Fruit fly (Drosophila melanogaster) Kc167 (cell line): ENCODE measurements around the gene Rcd2.

ENCODE experiments used
- Myc ChIP-seq: fragments of >200 bp; optimal IDR thresholded peaks from 2 replicates; lab custom pipeline; 2017; ENCODE audit warnings: missing external identifiers
- Sin3A ChIP-seq: fragments of >200 bp; optimal IDR thresholded peaks from 2 replicates; lab custom pipeline; 2018; ENCODE audit warnings: missing external identifiers
- h ChIP-seq: fragments of >200 bp; optimal IDR thresholded peaks from 3 replicates; lab custom pipeline; 2018; ENCODE audit warnings: missing external identifiers
- insv ChIP-seq: fragments of >200 bp; optimal IDR thresholded peaks from 3 replicates; lab custom pipeline; 2018; ENCODE audit warnings: missing external identifiers
- psq ChIP-seq: fragments of >200 bp; optimal IDR thresholded peaks from 2 replicates; lab custom pipeline; 2017; ENCODE audit warnings: missing external identifiers
- ttk ChIP-seq: sonication (Bioruptor generic); optimal IDR thresholded peaks from 2 replicates; lab custom pipeline; 2017; ENCODE audit warnings: missing external identifiers

The Rcd2 gene

dm6 chr3L:20551862-20552261 lies 11.6 kb upstream of the Rcd2 start:
- TF ChIP-seq Sin3A = no peak
- no peak for TF ChIP-seq h (lab: Kevin White, UChicago)
- no peak for TF ChIP-seq Myc
- TF ChIP-seq psq = no peak
- no peak for TF ChIP-seq ttk (lab: Kevin White, UChicago)
- no peak for TF ChIP-seq insv

DNA sequence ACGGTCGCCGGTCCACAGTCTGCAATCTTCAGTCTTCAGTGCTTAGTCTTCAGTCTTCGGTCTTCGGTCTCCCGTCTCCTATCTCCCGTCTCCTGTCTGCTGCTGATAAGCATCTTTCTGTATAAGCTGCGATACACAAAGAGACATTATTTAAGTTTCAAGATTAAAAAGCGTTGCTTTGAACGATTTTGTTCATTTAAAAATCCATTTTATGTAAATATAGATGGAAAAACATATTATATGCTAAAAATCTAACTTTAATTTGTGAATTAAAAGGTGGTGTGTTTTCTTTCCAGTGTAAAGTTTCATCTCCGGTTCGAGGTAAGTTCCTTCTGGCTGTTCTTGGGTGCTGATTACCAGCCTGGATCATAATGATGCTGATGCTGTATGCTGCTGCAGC lies 9.1 kb upstream of the Rcd2 start:
- TF ChIP-seq Myc = no peak
- no peak for TF ChIP-seq insv
- TF ChIP-seq h (lab: Kevin White, UChicago) = no peak
- no peak for TF ChIP-seq Sin3A
- no peak for TF ChIP-seq ttk (lab: Kevin White, UChicago)
- no peak for TF ChIP-seq psq

DNA sequence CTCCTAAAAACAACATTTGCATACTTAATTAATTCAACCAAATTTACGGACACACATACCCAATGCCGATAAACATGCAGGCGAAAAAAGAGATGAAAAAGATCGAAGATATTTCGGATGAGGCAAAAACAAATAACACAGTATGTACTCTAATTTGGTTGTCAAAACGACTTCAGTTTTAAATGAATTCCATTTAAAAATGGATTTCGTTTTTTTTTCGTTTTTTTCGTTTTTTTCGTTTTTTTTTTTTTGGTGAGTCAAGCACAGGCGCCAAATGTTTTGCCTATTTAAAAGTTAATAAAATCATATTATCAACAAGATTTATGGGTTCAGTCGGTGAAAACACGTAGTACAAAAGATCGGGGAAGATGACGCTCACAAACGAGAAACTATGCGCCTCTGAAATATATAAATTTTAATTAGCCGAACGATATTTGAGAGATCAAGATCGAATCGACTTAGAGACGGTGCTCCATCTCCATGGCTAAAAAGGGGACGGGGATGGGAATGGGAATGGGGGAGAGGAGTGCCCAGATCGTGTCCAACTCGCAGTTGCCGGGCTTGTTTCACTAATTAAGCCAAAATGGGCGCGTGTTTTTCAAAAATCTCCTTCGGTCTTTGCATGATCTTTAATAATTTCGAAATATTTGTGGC lies 8.1 kb upstream of the Rcd2 start:
- no peak for TF ChIP-seq ttk (lab: Kevin White, UChicago)
- no peak for TF ChIP-seq psq
- TF ChIP-seq insv = no peak
- no peak for TF ChIP-seq Sin3A
- TF ChIP-seq Myc = no peak
- TF ChIP-seq h (lab: Kevin White, UChicago) = no peak

dm6 chr3L:20540975-20541951 lies 1.0 kb upstream of the Rcd2 start:
- TF ChIP-seq Myc (no peak), insv (no peak), h (lab: Kevin White, UChicago) (no peak), ttk (lab: Kevin White, UChicago) (no peak)

DNA sequence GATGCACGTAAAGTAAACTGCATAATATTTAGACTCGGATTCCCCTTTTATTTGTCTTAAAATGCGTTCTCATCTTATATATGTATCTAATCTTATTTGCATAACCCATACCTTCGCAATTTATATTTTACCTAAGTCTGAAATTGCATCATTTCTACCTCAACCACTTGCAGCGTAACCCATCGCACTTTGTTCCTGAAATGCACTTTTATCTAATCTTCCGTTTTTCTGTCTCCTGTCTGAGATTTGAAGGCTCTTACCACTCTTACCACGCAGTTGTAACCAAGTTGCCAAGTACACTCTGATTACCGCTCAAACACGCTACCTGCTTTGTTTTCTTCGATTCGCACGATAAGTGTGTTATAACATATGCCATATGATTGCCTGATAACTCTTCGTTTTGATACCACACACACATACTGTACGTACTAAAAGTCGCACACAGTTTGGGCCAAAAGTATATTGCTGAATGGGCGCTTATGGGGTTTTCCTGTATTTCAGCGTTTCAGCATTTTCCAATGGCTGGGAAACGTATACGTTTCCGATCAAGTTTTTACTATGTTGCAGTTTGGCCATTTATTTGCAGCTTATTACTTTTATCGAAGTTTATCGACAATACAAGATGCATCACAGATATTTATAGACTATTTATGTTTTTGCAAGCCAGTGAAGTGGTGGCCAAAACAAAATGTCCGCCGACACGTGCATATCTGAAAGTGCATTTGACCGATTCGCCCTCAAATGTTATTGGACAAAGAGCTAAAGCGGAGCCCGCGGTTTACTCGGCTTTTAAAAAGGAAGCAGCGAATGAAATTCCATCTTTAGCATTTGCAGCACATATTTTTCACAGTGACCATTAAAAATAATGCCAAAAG lies 864 bp downstream of the Rcd2 start:
- no peak for TF ChIP-seq ttk (lab: Kevin White, UChicago)
- no peak for TF ChIP-seq h (lab: Kevin White, UChicago)
- TF ChIP-seq psq = no peak
- no peak for TF ChIP-seq insv
- no peak for TF ChIP-seq Myc
- TF ChIP-seq Sin3A = no peak

dm6 chr3L:20538458-20538857 lies 1.8 kb downstream of the Rcd2 start:
- no peak for TF ChIP-seq Myc
- no peak for TF ChIP-seq h (lab: Kevin White, UChicago)

DNA sequence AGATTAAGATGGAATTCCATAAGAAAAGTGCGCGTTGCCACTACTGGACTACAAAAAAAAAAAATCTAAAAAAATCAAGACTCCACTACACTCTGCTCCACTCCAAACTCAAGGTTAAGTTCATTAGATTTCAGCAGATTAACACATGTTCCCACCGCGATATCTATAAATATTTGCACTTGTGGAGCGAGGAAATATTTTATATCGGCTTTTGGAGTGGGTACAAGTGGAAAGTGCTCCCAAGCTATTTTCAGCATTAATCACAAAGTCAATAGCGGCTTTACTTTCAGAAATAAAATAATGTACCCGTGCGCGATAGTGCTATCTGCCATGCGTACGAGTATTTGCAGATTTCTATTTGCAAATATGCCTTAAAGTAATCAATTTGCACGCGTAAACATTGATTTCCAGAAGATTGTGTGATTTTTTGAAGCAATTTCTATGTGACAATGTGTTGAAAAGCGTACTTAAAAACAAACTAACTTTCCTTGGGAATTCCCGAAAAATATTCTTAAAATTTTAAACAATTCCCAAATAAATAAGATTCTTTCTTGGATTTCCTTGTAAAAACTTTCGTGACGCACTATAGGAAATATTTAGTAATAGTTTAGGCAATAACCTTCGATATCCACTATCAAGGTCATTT lies 2.4 kb downstream of the Rcd2 start:
- no peak for TF ChIP-seq psq
- no peak for TF ChIP-seq insv
- TF ChIP-seq h (lab: Kevin White, UChicago) = no peak
- TF ChIP-seq ttk (lab: Kevin White, UChicago) = no peak
- TF ChIP-seq Myc = no peak
- TF ChIP-seq Sin3A = no peak

DNA sequence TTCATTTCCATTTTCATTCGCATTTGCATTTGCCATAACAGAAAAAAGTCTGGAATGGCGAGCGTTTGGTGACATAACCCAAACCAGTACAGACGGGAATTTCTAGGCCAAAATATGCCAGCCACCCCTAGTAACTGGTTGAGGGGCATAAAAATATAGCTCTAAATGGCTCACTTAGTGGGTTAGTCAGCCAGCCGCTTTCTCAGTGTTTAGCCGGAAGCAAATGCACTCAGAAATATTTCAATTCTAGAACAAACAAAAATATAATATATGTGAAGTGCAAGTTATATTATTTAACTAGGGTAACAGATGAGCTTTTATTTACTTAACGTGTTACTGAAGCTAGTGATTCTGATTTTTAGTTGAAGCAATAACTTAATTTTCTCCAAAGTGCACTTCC lies 3.3 kb downstream of the Rcd2 start:
- no peak for TF ChIP-seq Myc
- no peak for TF ChIP-seq ttk (lab: Kevin White, UChicago)
- no peak for TF ChIP-seq Sin3A
- TF ChIP-seq insv = no peak
- TF ChIP-seq h (lab: Kevin White, UChicago) = no peak
- TF ChIP-seq psq = no peak

dm6 chr3L:20533409-20533808 lies 6.8 kb downstream of the Rcd2 start, which contains the start of gene CG13250:
CG13250 (plus strand) TSS chr3L:20533709.
- TF ChIP-seq h (lab: Kevin White, UChicago) (no peak), Sin3A (no peak), Myc (no peak), psq (no peak), insv (no peak), ttk (lab: Kevin White, UChicago) (no peak)

DNA sequence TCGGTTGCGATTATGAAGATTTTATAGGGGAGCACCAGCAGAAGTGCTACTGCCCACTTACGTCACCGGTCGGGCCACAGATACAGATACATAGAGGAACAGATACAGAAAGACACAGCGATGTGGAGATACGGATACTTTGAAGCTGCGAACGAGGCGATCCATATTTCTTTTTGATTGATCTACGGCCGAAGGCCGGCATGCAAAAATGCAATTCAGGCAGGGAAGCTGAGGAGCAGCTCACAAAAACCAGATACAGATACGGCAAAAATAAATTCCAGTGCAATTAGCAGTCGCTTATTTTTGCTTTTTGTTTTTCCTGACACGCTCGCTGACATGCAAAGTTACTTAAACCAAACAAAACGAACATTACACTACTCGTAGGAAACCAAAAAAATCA lies 9.0 kb downstream of the Rcd2 start:
- TF ChIP-seq ttk (lab: Kevin White, UChicago) = no peak
- TF ChIP-seq psq = no peak
- no peak for TF ChIP-seq Myc
- no peak for TF ChIP-seq insv
- TF ChIP-seq h (lab: Kevin White, UChicago) = no peak
- no peak for TF ChIP-seq Sin3A

DNA sequence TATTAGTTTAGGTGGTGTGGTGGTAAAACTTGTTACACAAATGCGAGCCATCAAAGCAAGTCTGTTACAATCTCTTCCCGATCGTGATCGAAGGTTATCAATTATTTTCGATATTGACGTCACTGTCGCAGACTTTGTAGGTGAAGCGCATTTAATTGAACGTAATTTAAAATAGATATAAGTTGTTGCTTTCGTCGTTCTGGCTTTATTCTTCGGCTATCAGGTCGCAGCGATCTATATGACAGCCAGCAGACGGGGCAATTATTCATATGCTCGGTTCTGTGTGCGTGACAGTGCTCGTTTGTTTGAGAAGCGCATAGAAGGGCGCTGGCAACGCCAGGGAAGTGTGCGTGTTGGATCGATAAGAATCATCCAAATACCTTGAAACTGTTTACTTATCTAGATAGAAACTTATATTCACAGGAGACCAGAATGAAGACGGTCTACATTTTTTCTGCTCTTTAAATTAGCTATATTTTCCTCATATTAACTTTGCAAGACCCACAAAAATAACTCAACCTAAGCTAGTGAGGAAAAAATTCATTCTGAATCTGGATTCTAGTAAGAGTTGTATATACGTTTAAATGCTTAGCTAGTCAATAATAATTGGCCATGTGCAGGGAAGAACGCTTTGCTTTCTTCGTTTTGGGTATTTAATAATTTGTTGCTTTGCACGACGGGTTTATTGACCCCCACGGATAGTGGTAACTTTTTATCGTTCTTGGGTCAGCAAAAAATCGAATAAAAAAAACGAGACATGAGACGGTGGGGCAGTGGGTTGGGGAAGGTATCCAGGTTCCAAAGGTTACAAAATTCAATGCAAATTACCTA lies 9.7 kb downstream of the Rcd2 start:
- no peak for TF ChIP-seq h (lab: Kevin White, UChicago)

DNA sequence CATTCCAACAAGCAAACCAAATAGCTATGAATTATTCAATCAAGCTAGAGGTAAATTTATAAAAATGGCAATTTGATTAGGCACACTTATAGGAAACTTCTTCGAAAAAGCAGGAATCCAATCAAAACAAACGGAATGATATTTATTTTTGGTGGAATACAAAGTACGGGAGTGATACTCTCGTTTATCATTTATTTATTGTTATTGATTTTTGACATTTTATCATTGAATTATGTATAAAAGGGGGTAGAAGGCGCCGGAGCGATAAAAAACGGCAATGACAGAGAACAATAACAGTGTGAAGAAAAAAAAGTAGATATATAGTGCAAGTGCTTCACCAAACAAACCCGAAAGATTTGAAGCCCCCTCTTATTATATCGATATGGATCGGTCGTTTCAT lies 10.3 kb downstream of the Rcd2 start:
- TF ChIP-seq Sin3A (no peak), ttk (lab: Kevin White, UChicago) (no peak), insv (no peak), Myc (no peak), psq (no peak), h (lab: Kevin White, UChicago) (no peak)
